Fruit fly (Drosophila melanogaster) whole organism, adult: Measurements from ENCODE around the gene atl.
A peak's percentile ranks its signal among the peaks of the same experiment; 100 is the strongest.

Experiments used
- CG11617 ChIP-seq: fragments of 200-800 bp; sonication (Bioruptor generic); optimal IDR thresholded peaks from 2 replicates; lab custom pipeline; 2017; ENCODE audit warnings: mild to moderate bottlenecking, missing biosample characterization, missing genetic modification reagents, missing genetic modification characterization
- CG12768 ChIP-seq: fragments of 200-800 bp; sonication (Bioruptor generic); optimal IDR thresholded peaks from 2 replicates; lab custom pipeline; 2017; ENCODE audit warnings: missing biosample characterization, missing genetic modification characterization, mild to moderate bottlenecking, moderate library complexity, missing genetic modification reagents
- CG14711 ChIP-seq: fragments of 200-800 bp; sonication (Bioruptor generic); optimal IDR thresholded peaks from 2 replicates; lab custom pipeline; 2018; ENCODE audit warnings: missing biosample characterization, mild to moderate bottlenecking, missing genetic modification characterization, moderate library complexity
- CG33017 ChIP-seq: fragments of 200-800 bp; sonication (Bioruptor generic); optimal IDR thresholded peaks from 2 replicates; lab custom pipeline; 2018; ENCODE audit warnings: missing biosample characterization, mild to moderate bottlenecking, missing genetic modification characterization, moderate library complexity
- CG5204 ChIP-seq: fragments of 200-800 bp; sonication (Bioruptor generic); optimal IDR thresholded peaks from 2 replicates; lab custom pipeline; 2016; ENCODE audit warnings: missing biosample characterization, missing genetic modification characterization
- CG7045 ChIP-seq: fragments of 200-800 bp; sonication (Bioruptor generic); optimal IDR thresholded peaks from 2 replicates; lab custom pipeline; 2017; ENCODE audit warnings: missing biosample characterization, mild to moderate bottlenecking, missing genetic modification characterization
- CG7101 ChIP-seq: fragments of 200-800 bp; sonication (Bioruptor generic); optimal IDR thresholded peaks from 2 replicates; lab custom pipeline; 2018; ENCODE audit warnings: missing biosample characterization, mild to moderate bottlenecking, missing genetic modification characterization, moderate library complexity
- Clk ChIP-seq: fragments of 200-800 bp; sonication (Bioruptor generic); optimal IDR thresholded peaks from 2 replicates; lab custom pipeline; 2017; ENCODE audit warnings: missing biosample characterization, missing genetic modification characterization
- Crg-1 ChIP-seq: fragments of 200-800 bp; sonication (Bioruptor generic); optimal IDR thresholded peaks from 2 replicates; lab custom pipeline; 2016; ENCODE audit warnings: missing biosample characterization, missing genetic modification characterization
- Hr96 ChIP-seq: fragments of 200-800 bp; sonication (Bioruptor generic); optimal IDR thresholded peaks from 2 replicates; lab custom pipeline; 2016; ENCODE audit warnings: missing biosample characterization, missing genetic modification characterization
- Mnt ChIP-seq: fragments of 200-800 bp; sonication (Bioruptor generic); optimal IDR thresholded peaks from 2 replicates; lab custom pipeline; 2016; ENCODE audit warnings: missing biosample characterization, mild to moderate bottlenecking, missing genetic modification characterization
- bab1 ChIP-seq: fragments of 200-800 bp; sonication (Bioruptor generic); optimal IDR thresholded peaks from 3 replicates; lab custom pipeline; 2019; ENCODE audit warnings: missing biosample characterization, mild to moderate bottlenecking, missing genetic modification characterization, moderate library complexity
- cic ChIP-seq: fragments of 200-800 bp; sonication (Bioruptor generic); optimal IDR thresholded peaks from 2 replicates; lab custom pipeline; 2017; ENCODE audit warnings: missing biosample characterization, mild to moderate bottlenecking, missing genetic modification characterization, moderate library complexity
- cnc ChIP-seq, 2 experiments: fragments of >200 bp; optimal IDR thresholded peaks; 2 replicates each; lab custom pipeline; 2017
- kay ChIP-seq: fragments of 200-800 bp; sonication (Bioruptor generic); peaks from one replicate; lab custom pipeline; 2016; ENCODE audit warnings: missing biosample characterization, missing genetic modification characterization, borderline replicate concordance
- ovo ChIP-seq: fragments of 200-800 bp; sonication (Bioruptor generic); optimal IDR thresholded peaks from 2 replicates; lab custom pipeline; 2016; ENCODE audit warnings: missing biosample characterization, missing genetic modification characterization
- pad ChIP-seq: fragments of 200-800 bp; sonication (Bioruptor generic); optimal IDR thresholded peaks from 3 replicates; lab custom pipeline; 2017; ENCODE audit warnings: missing biosample characterization, missing genetic modification characterization, mild to moderate bottlenecking, moderate library complexity, missing genetic modification reagents
- tj ChIP-seq: fragments of 200-800 bp; sonication (Bioruptor generic); optimal IDR thresholded peaks from 3 replicates; lab custom pipeline; 2017; ENCODE audit warnings: missing biosample characterization, mild to moderate bottlenecking, missing genetic modification characterization, moderate library complexity
- toe ChIP-seq: fragments of 200-800 bp; sonication (Bioruptor generic); optimal IDR thresholded peaks from 2 replicates; lab custom pipeline; 2016; ENCODE audit warnings: missing biosample characterization, missing genetic modification characterization

atl gene

dm6 chr3R:24614707-24615022, 10.8 kb upstream of the atl start:
- TF ChIP-seq tj (GFP tag; lab: Kevin White, UChicago) (peak; percentile 67), CG11617 (GFP tag; lab: Kevin White, UChicago) (no peak), Hr96 (no peak), CG33017 (no peak), CG7101 (tag; lab: Kevin White, UChicago) (no peak)

dm6 chr3R:24620569-24620968, 4.9 kb upstream of the atl start:
- TF ChIP-seq tj (GFP tag; lab: Kevin White, UChicago), result no peak
- no peak for TF ChIP-seq cic (GFP tag; lab: Kevin White, UChicago)
- no peak for TF ChIP-seq CG5204 (GFP tag; lab: Kevin White, UChicago)

dm6 chr3R:24626003-24626486, 574 bp downstream of the atl start:
- TF ChIP-seq ovo (GFP tag; lab: Kevin White, UChicago) (no peak), toe (GFP tag; lab: Kevin White, UChicago) (no peak), CG33017 (peak; percentile 11), CG7045 (GFP tag; lab: Kevin White, UChicago) (peak; percentile 65), tj (GFP tag; lab: Kevin White, UChicago) (no peak), pad (GFP tag; lab: Kevin White, UChicago) (peak; percentile 30), Hr96 (no peak), Mnt (GFP tag; lab: Kevin White, UChicago) (peak; percentile 43), Crg-1 (GFP tag; lab: Kevin White, UChicago) (no peak), kay (GFP tag; lab: Kevin White, UChicago) (no peak), bab1 (GFP tag; lab: Kevin White, UChicago) (peak; percentile 34), Clk (peak; percentile 17), CG12768 (GFP tag; lab: Kevin White, UChicago) (no peak), CG11617 (GFP tag; lab: Kevin White, UChicago) (peak; percentile 14), cic (GFP tag; lab: Kevin White, UChicago) (no peak), CG7101 (tag; lab: Kevin White, UChicago) (peak; percentile 21), CG14711 (tag; lab: Kevin White, UChicago) (peak; percentile 37)

dm6 chr3R:24626667-24627066, 1.2 kb downstream of the atl start:
- TF ChIP-seq bab1 (GFP tag; lab: Kevin White, UChicago), result no peak
- peak; percentile 3 for TF ChIP-seq cic (GFP tag; lab: Kevin White, UChicago)
- peak; percentile 66 for TF ChIP-seq tj (GFP tag; lab: Kevin White, UChicago)
- TF ChIP-seq CG12768 (GFP tag; lab: Kevin White, UChicago), result peak; percentile 54

DNA sequence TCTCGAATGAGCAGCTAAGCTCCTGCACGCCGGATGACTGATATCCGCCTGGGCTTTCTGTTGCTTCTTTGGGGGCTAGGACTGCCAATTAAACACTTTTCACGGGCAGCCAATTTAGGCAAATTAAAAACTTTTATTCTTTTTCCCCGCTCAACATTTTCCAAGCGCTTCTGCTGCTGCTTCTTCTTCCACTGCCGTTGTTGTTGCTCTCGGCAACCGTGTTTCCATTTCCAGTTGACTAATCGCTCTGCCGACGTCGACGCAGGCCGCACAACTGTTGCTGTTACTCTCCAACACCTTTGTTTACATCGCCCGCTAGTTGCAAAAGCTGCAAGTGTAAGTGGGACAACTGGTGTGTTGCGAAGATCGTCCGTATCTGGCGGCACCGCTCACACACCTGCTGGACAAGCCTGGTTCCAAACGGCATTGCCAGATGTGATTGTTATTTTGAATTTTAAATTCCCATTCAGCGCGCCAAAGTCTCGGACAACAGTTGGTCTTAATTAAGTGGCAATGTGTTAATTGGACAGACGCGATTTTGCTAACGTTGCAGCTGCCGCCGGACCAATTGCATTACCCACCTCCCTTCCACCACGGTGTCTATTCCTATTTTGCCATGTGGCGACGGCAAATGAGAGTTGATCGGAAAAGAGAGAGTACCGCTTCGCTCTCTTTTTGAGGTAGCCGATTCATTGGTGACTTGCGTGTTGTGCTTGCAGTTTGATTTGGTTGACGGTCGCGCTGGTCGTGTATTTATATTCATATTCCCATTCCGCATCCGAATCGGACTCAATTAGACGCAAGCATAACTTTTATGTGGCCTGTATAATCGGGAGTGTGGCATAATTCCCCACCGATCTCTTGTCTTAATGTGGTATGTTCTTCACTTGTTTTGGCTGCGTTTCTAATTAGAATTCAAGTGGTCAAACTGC, 4.7 kb downstream of the atl start, which contains the start of gene Wsck:
Gene Wsck (minus strand): TSS at position 199 of the 932 bp plus-strand sequence.
- TF ChIP-seq tj (GFP tag; lab: Kevin White, UChicago), result peak; percentile 89
- TF ChIP-seq Hr96, result no peak
- TF ChIP-seq ovo (GFP tag; lab: Kevin White, UChicago), result peak; percentile 33
- TF ChIP-seq cnc (optimal IDR thresholded peaks at IDR 0.05; lab: Kevin White, UChicago), result peak; percentile 55 to 76
- peak; percentile 96 for TF ChIP-seq kay (GFP tag; lab: Kevin White, UChicago)
- peak; percentile 30 for TF ChIP-seq CG7101 (tag; lab: Kevin White, UChicago)
- peak; percentile 33 for TF ChIP-seq CG12768 (GFP tag; lab: Kevin White, UChicago)
- TF ChIP-seq bab1 (GFP tag; lab: Kevin White, UChicago), result peak; percentile 63
- no peak for TF ChIP-seq CG7045 (GFP tag; lab: Kevin White, UChicago)
- TF ChIP-seq Crg-1 (GFP tag; lab: Kevin White, UChicago), result no peak
- TF ChIP-seq cic (GFP tag; lab: Kevin White, UChicago), result peak; percentile 77
- peak; percentile 82 for TF ChIP-seq Mnt (GFP tag; lab: Kevin White, UChicago)
- TF ChIP-seq pad (GFP tag; lab: Kevin White, UChicago), result peak; percentile 68
- TF ChIP-seq CG14711 (tag; lab: Kevin White, UChicago), result peak; percentile 19
- TF ChIP-seq CG11617 (GFP tag; lab: Kevin White, UChicago), result no peak

DNA sequence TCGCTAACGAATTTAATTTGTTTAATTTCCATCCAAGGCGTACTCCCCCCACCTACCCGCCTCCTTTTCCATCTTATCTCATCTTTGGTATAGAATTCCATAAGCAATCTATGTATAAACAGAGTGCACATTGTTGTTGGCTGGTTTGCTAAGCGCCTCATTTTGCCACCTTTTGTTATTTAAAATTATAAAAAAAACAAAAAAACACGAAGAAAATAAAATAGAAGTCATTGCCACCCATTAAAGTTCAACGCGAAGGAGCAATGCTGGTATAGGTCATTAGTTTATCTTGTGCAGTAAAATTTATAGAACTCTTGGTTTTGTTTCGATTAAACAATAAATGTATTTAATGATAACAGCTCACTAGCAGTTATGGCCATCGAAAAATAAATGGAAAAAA, 8.8 kb downstream of the atl start:
- TF ChIP-seq kay (GFP tag; lab: Kevin White, UChicago) (peak; percentile 73), Clk (no peak)

dm6 chr3R:24634957-24635356, 9.5 kb downstream of the atl start, which contains the start of gene MtnF:
MtnF (minus strand) TSS chr3R:24635165.
- TF ChIP-seq ovo (GFP tag; lab: Kevin White, UChicago) (no peak), pad (GFP tag; lab: Kevin White, UChicago) (no peak), kay (GFP tag; lab: Kevin White, UChicago) (no peak), CG33017 (no peak), bab1 (GFP tag; lab: Kevin White, UChicago) (no peak)
